Worm (Caenorhabditis elegans) whole organism, L3 larva: Measurements from ENCODE around the gene srlf-21.
"Not testable (repeated sequence)": the region's sequence is repeated elsewhere in the genome, so short reads cannot be mapped to it uniquely, and the experiment has no call there.

Source experiments
- ZK546.5 ChIP-seq: sonication (generic microtip); optimal IDR thresholded peaks from 2 replicates; lab custom pipeline; 2017; ENCODE audit warnings: missing biosample characterization, missing genetic modification characterization
- ceh-16 ChIP-seq: sonication (generic microtip); optimal IDR thresholded peaks from 2 replicates; lab custom pipeline; 2017; ENCODE audit warnings: missing biosample characterization, missing genetic modification characterization
- ceh-28 ChIP-seq: fragments of 150-350 bp; optimal IDR thresholded peaks from 2 replicates; lab custom pipeline; 2014; ENCODE audit warnings: missing biosample characterization, missing genetic modification reagents, missing genetic modification characterization
- ceh-82 ChIP-seq: fragments of 150-350 bp; optimal IDR thresholded peaks from 2 replicates; lab custom pipeline; 2014; ENCODE audit warnings: missing biosample characterization, missing genetic modification characterization
- ceh-9 ChIP-seq: sonication (generic microtip); optimal IDR thresholded peaks from 2 replicates; lab custom pipeline; 2018; ENCODE audit warnings: missing biosample characterization, missing genetic modification characterization
- egl-5 ChIP-seq: fragments of 150-350 bp; optimal IDR thresholded peaks from 2 replicates; lab custom pipeline; 2017; ENCODE audit warnings: missing biosample characterization, missing genetic modification reagents, missing genetic modification characterization, inconsistent platforms
- elt-2 ChIP-seq: sonication (generic microtip); optimal IDR thresholded peaks from 2 replicates; lab custom pipeline; 2016; ENCODE audit warnings: missing genetic modification reagents, mild to moderate bottlenecking, missing genetic modification characterization, missing compliant biosample characterization
- fos-1 ChIP-seq: fragments of 150-350 bp; optimal IDR thresholded peaks from 2 replicates; lab custom pipeline; 2014; ENCODE audit warnings: missing biosample characterization, missing genetic modification characterization
- lsy-12 ChIP-seq: sonication (generic microtip); optimal IDR thresholded peaks from 2 replicates; lab custom pipeline; 2016; ENCODE audit warnings: mild to moderate bottlenecking, missing genetic modification characterization, missing compliant biosample characterization
- mml-1 ChIP-seq: fragments of 150-350 bp; sonication (generic microtip); optimal IDR thresholded peaks from 3 replicates; lab custom pipeline; 2014; ENCODE audit warnings: missing biosample characterization, missing genetic modification characterization
- nhr-11 ChIP-seq: fragments of 150-350 bp; optimal IDR thresholded peaks from 2 replicates; lab custom pipeline; 2014; ENCODE audit warnings: missing biosample characterization, missing genetic modification characterization
- nhr-23 ChIP-seq: fragments of 150-350 bp; optimal IDR thresholded peaks from 2 replicates; lab custom pipeline; 2014; ENCODE audit warnings: missing biosample characterization, missing genetic modification reagents, missing genetic modification characterization
- nhr-237 ChIP-seq: fragments of 150-350 bp; optimal IDR thresholded peaks from 2 replicates; lab custom pipeline; 2014; ENCODE audit warnings: missing biosample characterization, missing genetic modification characterization
- nhr-28 ChIP-seq: fragments of 150-350 bp; optimal IDR thresholded peaks from 2 replicates; lab custom pipeline; 2014; ENCODE audit warnings: missing biosample characterization, missing genetic modification characterization
- pha-4 ChIP-seq: fragments of 150-350 bp; optimal IDR thresholded peaks from 2 replicates; lab custom pipeline; 2014; ENCODE audit warnings: missing biosample characterization, missing genetic modification reagents, missing genetic modification characterization
- sea-2 ChIP-seq: fragments of 150-350 bp; sonication (generic microtip); optimal IDR thresholded peaks from 4 replicates; lab custom pipeline; 2014; ENCODE audit warnings: missing biosample characterization, missing genetic modification reagents, missing genetic modification characterization
- unc-39 ChIP-seq: sonication (generic microtip); optimal IDR thresholded peaks from 4 replicates; lab custom pipeline; 2017; ENCODE audit warnings: missing biosample characterization, missing genetic modification characterization
- unc-62 ChIP-seq: fragments of 150-350 bp; sonication (generic microtip); optimal IDR thresholded peaks from 4 replicates; lab custom pipeline; 2014; ENCODE audit warnings: missing biosample characterization, missing genetic modification reagents, missing genetic modification characterization
- zag-1 ChIP-seq: fragments of 150-350 bp; optimal IDR thresholded peaks from 2 replicates; lab custom pipeline; 2014; ENCODE audit warnings: missing biosample characterization, missing genetic modification characterization

srlf-21 gene

DNA sequence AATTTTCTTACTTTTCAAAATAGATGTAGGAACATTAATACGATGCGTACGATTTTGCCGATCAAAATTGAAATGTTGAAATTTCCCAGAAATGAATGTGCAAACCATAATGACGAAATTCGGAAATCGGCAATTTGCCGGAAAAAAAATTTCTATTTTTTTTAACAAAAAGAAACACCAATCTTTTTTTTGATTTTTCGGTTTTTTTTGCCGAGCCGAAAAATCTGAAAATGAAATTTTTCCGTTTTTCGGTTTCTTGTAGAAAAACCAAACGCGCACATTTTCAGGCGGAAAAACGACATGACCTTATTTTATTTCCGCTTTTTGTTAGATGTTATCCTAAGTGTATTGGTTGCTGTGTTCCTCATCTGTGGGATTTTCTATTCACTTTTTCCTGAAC lies 42.8 kb downstream of the srlf-21 start, which contains the start of gene srbc-13:
TSS of gene srbc-13 (plus strand) at position 301 of the 400 bp plus-strand sequence.
- TF ChIP-seq nhr-11 (tag; lab: Kevin White, UChicago) (no peak), nhr-237 (tag; lab: Kevin White, UChicago) (no peak), lsy-12 (tag; lab: Kevin White, UChicago) (no peak)

ce11 chrV:843118-843517 lies 47.2 kb downstream of the srlf-21 start, which contains the start of gene K09C6.8:
K09C6.8 (minus strand) TSS chrV:843218.
- TF ChIP-seq ZK546.5, pha-4, fos-1 (tag; lab: Kevin White, UChicago): not testable (repeated sequence)

DNA sequence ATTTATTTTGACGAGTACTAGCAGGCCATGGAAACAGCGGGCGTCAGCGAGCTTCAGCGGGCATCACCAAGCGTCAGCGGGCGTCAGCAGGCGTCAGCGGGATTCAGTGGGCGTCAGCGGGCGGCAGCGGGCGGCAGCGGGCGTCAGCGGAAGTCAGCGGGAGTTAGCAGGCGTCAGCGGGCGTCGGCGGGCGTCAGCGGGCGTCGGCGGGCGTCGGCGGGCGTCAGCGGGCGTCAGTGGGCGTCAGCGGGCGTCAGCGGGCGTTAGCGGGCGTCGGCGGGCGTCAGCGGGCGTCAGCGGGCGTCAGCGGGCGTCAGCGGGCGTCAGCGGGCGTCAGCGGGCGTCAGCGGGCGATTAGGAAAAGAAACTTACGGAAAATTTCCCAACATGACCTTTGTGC lies 47.7 kb downstream of the srlf-21 start:
- no peak for TF ChIP-seq ceh-9 (tag; lab: Kevin White, UChicago)
- TF ChIP-seq nhr-28, result no peak
- TF ChIP-seq mml-1 (tag; lab: Kevin White, UChicago), result no peak
- TF ChIP-seq egl-5, result no peak
- no peak for TF ChIP-seq ceh-82 (tag; lab: Kevin White, UChicago)
- TF ChIP-seq ceh-16 (tag; lab: Kevin White, UChicago), result no peak
- no peak for TF ChIP-seq unc-62 (GFP tag; lab: Kevin White, UChicago)
- no peak for TF ChIP-seq zag-1 (tag; lab: Kevin White, UChicago)
- no peak for TF ChIP-seq elt-2 (tag; lab: Kevin White, UChicago)
- no peak for TF ChIP-seq nhr-11 (tag; lab: Kevin White, UChicago)
- no peak for TF ChIP-seq fos-1 (tag; lab: Kevin White, UChicago)
- no peak for TF ChIP-seq nhr-23 (tag; lab: Kevin White, UChicago)
- TF ChIP-seq ceh-28, result no peak
- TF ChIP-seq sea-2 (GFP tag; lab: Kevin White, UChicago), result no peak
- TF ChIP-seq unc-39 (tag; lab: Kevin White, UChicago), result no peak
